Worm (Caenorhabditis elegans): ENCODE results near the gene srh-149.

The srh-149 gene

DNA sequence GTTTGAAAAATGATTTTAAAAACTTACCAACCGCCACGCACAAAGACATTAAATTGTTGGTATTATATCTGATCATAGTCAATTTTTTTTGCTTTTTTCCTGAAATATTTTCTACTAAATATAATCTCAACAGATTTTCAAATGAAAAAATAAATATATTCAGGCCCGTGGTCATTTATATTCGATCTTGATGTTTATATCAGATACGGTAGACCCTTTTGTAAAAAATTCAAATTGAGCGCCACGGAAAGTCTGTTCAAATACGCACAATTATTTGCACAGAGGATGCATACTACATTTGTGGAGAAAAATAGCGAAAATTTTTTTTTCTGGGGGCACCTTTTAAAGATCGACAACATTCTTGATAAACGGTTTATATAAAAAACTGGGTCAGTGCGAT lies 48.6 kb downstream of the srh-149 start, which contains the start of gene T26E4.4:
TSS of gene T26E4.4 (minus strand) at position 101 of the 400 bp plus-strand sequence.
- TF ChIP-seq F13H6.1 (tag; optimal IDR thresholded peaks at IDR 0.05) (no peak), nhr-77 (tag; optimal IDR thresholded peaks at IDR 0.05) (no peak), unc-55 (GFP tag; optimal IDR thresholded peaks at IDR 0.05) (no peak), nhr-129 (tag; optimal IDR thresholded peaks at IDR 0.05) (no peak), peb-1 (tag; optimal IDR thresholded peaks at IDR 0.05) (no peak), ztf-4 (tag; optimal IDR thresholded peaks at IDR 0.05) (no peak), blmp-1 (tag; optimal IDR thresholded peaks at IDR 0.05; ENCODE audit: insufficient read depth) (no peak), snpc-4 (tag; optimal IDR thresholded peaks at IDR 0.05) (no peak)

Data from whole organism, L2 larva.